Worm (Caenorhabditis elegans): ENCODE measurements around the gene prp-3.

prp-3 gene

ce11 chrIII:10427882-10428281, at the start of gene prp-3:
Gene prp-3 (minus strand): TSS chrIII:10427982.
- no peak for TF ChIP-seq ham-2 (GFP tag; optimal IDR thresholded peaks at IDR 0.05)
- no peak for TF ChIP-seq ces-1 (GFP tag; optimal IDR thresholded peaks at IDR 0.05)
- TF ChIP-seq elt-3 (tag; optimal IDR thresholded peaks at IDR 0.05), result no peak
- no peak for TF ChIP-seq mep-1 (tag; optimal IDR thresholded peaks at IDR 0.05)
- TF ChIP-seq pha-4 (tag; optimal IDR thresholded peaks at IDR 0.05), result no peak
- TF ChIP-seq drap-1 (GFP tag; optimal IDR thresholded peaks at IDR 0.05), result no peak
- TF ChIP-seq nhr-237 (tag; optimal IDR thresholded peaks at IDR 0.05), result no peak
- TF ChIP-seq ztf-11 (tag; optimal IDR thresholded peaks at IDR 0.05), result no peak
- no peak for TF ChIP-seq tbx-8 (GFP tag; optimal IDR thresholded peaks at IDR 0.05)
- TF ChIP-seq sem-2 (GFP tag; optimal IDR thresholded peaks at IDR 0.05), result no peak
- TF ChIP-seq unc-120 (tag; optimal IDR thresholded peaks at IDR 0.05; ENCODE audit: poor library complexity, severe bottlenecking), result no peak
- no peak for TF ChIP-seq lin-13 (tag; optimal IDR thresholded peaks at IDR 0.05)
- no peak for TF ChIP-seq lin-32 (GFP tag; optimal IDR thresholded peaks at IDR 0.05)
- no peak for TF ChIP-seq nhr-2 (tag; optimal IDR thresholded peaks at IDR 0.05)
- TF ChIP-seq unc-62 (GFP tag; optimal IDR thresholded peaks at IDR 0.05), result no peak
- no peak for TF ChIP-seq cnd-1 (tag; optimal IDR thresholded peaks at IDR 0.05)

- TF ChIP-seq ces-1 (GFP tag; optimal IDR thresholded peaks at IDR 0.05) (no peak), hlh-1 (tag; optimal IDR thresholded peaks at IDR 0.05) (no peak), sptf-1 (tag; optimal IDR thresholded peaks at IDR 0.05) (no peak), tbx-8 (GFP tag; optimal IDR thresholded peaks at IDR 0.05) (no peak), snpc-4 (tag; optimal IDR thresholded peaks at IDR 0.05) (no peak), unc-62 (GFP tag; optimal IDR thresholded peaks at IDR 0.05) (no peak), elt-3 (tag; optimal IDR thresholded peaks at IDR 0.05) (no peak), nhr-12 (tag; optimal IDR thresholded peaks at IDR 0.05) (no peak)
Measured at ce11 chrIII:10474945-10475344, 47.2 kb upstream of the prp-3 start, which contains the start of gene D2045.9. Gene D2045.9 (plus strand): TSS chrIII:10475245.

ce11 chrIII:10470927-10471326, 43.1 kb upstream of the prp-3 start, which contains the start of gene cul-1:
Gene cul-1 (plus strand): TSS chrIII:10471237.
- TF ChIP-seq mab-5 (tag; optimal IDR thresholded peaks at IDR 0.05) (no peak), hlh-1 (tag; optimal IDR thresholded peaks at IDR 0.05) (peak; percentile 43), lin-13 (tag; optimal IDR thresholded peaks at IDR 0.05) (no peak), nhr-76 (tag; optimal IDR thresholded peaks at IDR 0.05) (no peak), ztf-11 (tag; optimal IDR thresholded peaks at IDR 0.05) (no peak)

ce11 chrIII:10469574-10470055, 41.8 kb upstream of the prp-3 start, which contains the start of gene D2045.5:
Gene D2045.5 (minus strand): TSS chrIII:10469624.
- TF ChIP-seq zip-8 (tag; optimal IDR thresholded peaks at IDR 0.05) (no peak), drap-1 (GFP tag; optimal IDR thresholded peaks at IDR 0.05) (no peak), lin-13 (tag; optimal IDR thresholded peaks at IDR 0.05) (no peak), bed-3 (GFP tag; optimal IDR thresholded peaks at IDR 0.05) (no peak), mep-1 (tag; optimal IDR thresholded peaks at IDR 0.05) (no peak), cnd-1 (tag; optimal IDR thresholded peaks at IDR 0.05) (no peak), elt-3 (tag; optimal IDR thresholded peaks at IDR 0.05) (no peak), mls-2 (tag; optimal IDR thresholded peaks at IDR 0.05) (no peak), snpc-4 (tag; optimal IDR thresholded peaks at IDR 0.05) (no peak), flh-1 (GFP tag; optimal IDR thresholded peaks at IDR 0.05) (no peak), ceh-39 (tag; optimal IDR thresholded peaks at IDR 0.05) (no peak), ceh-43 (GFP tag; optimal IDR thresholded peaks at IDR 0.05) (no peak), sem-2 (GFP tag; optimal IDR thresholded peaks at IDR 0.05) (no peak), ces-1 (GFP tag; optimal IDR thresholded peaks at IDR 0.05) (no peak), ztf-11 (tag; optimal IDR thresholded peaks at IDR 0.05) (no peak), hlh-1 (tag; optimal IDR thresholded peaks at IDR 0.05) (no peak), nhr-12 (tag; optimal IDR thresholded peaks at IDR 0.05) (no peak), nhr-237 (tag; optimal IDR thresholded peaks at IDR 0.05) (no peak)

ce11 chrIII:10464455-10464854, 36.7 kb upstream of the prp-3 start:
- TF ChIP-seq ceh-39 (tag; optimal IDR thresholded peaks at IDR 0.05) (no peak), sem-2 (GFP tag; optimal IDR thresholded peaks at IDR 0.05) (no peak), mab-5 (tag; optimal IDR thresholded peaks at IDR 0.05) (no peak), ces-1 (GFP tag; optimal IDR thresholded peaks at IDR 0.05) (no peak), cnd-1 (tag; optimal IDR thresholded peaks at IDR 0.05) (no peak), mep-1 (tag; optimal IDR thresholded peaks at IDR 0.05) (no peak), snpc-4 (tag; optimal IDR thresholded peaks at IDR 0.05) (no peak), nhr-28 (tag; optimal IDR thresholded peaks at IDR 0.05) (no peak), sptf-1 (tag; optimal IDR thresholded peaks at IDR 0.05) (no peak), zip-8 (tag; optimal IDR thresholded peaks at IDR 0.05) (no peak), nhr-2 (tag; optimal IDR thresholded peaks at IDR 0.05) (no peak), flh-1 (GFP tag; optimal IDR thresholded peaks at IDR 0.05) (no peak), hlh-1 (tag; optimal IDR thresholded peaks at IDR 0.05) (no peak), blmp-1 (tag; optimal IDR thresholded peaks at IDR 0.05) (no peak), nhr-12 (tag; optimal IDR thresholded peaks at IDR 0.05) (no peak), tbx-8 (GFP tag; optimal IDR thresholded peaks at IDR 0.05) (no peak)

Measured in whole organism, mixed stage, embryonic.